Fruit fly (Drosophila melanogaster) whole organism, embryonic: ENCODE measurements around the gene CG42685.

ENCODE experiments used
- Aef1 ChIP-seq: fragments of 200-800 bp; sonication (Bioruptor generic); IDR thresholded peaks from 3 replicates; pipeline ENCODE4 v1.3.6; 2022; ENCODE audit warnings: missing biosample characterization, missing genetic modification characterization
- Bdp1 ChIP-seq: fragments of 200-800 bp; sonication (Bioruptor generic); optimal IDR thresholded peaks from 3 replicates; lab custom pipeline; 2016; ENCODE audit warnings: missing biosample characterization, missing genetic modification characterization
- C15 ChIP-seq: fragments of 200-800 bp; sonication (Bioruptor generic); IDR thresholded peaks from 3 replicates; pipeline ENCODE4 v1.3.6; 2022; ENCODE audit warnings: missing biosample characterization, missing genetic modification characterization
- CG10267 ChIP-seq: fragments of 200-800 bp; sonication (Bioruptor generic); optimal IDR thresholded peaks from 2 replicates; lab custom pipeline; 2018; ENCODE audit warnings: missing biosample characterization, mild to moderate bottlenecking, missing genetic modification characterization, moderate library complexity
- CG10565 ChIP-seq: fragments of 200-800 bp; sonication (Bioruptor generic); optimal IDR thresholded peaks from 3 replicates; lab custom pipeline; 2016; ENCODE audit warnings: missing biosample characterization, mild to moderate bottlenecking, missing genetic modification characterization
- CG11504 ChIP-seq: fragments of 200-800 bp; sonication (Bioruptor generic); optimal IDR thresholded peaks from 3 replicates; lab custom pipeline; 2019; ENCODE audit warnings: missing biosample characterization, mild to moderate bottlenecking, missing genetic modification characterization, moderate library complexity
- CG12299 ChIP-seq: fragments of 200-800 bp; sonication (Bioruptor generic); optimal IDR thresholded peaks from 2 replicates; lab custom pipeline; 2018; ENCODE audit warnings: missing biosample characterization, mild to moderate bottlenecking, missing genetic modification characterization
- CG14050 ChIP-seq: fragments of 200-800 bp; sonication (Bioruptor generic); IDR thresholded peaks from 3 replicates; pipeline ENCODE4 v1.3.6; 2022; ENCODE audit warnings: missing biosample characterization, missing genetic modification characterization
- CG15073 ChIP-seq: fragments of 200-800 bp; sonication (Bioruptor generic); optimal IDR thresholded peaks from 2 replicates; lab custom pipeline; 2016; ENCODE audit warnings: missing biosample characterization, missing genetic modification characterization
- CG1602 ChIP-seq: fragments of 200-800 bp; sonication (Bioruptor generic); optimal IDR thresholded peaks from 3 replicates; lab custom pipeline; 2016; ENCODE audit warnings: missing biosample characterization, missing genetic modification characterization
- CG17361 ChIP-seq: fragments of 200-800 bp; sonication (Bioruptor generic); IDR thresholded peaks from 3 replicates; pipeline ENCODE4 v1.3.6; 2022; ENCODE audit warnings: missing biosample characterization, missing genetic modification characterization
- CG2199 ChIP-seq: fragments of 200-800 bp; sonication (Bioruptor generic); IDR thresholded peaks from 3 replicates; pipeline ENCODE4 v1.3.6; 2022; ENCODE audit warnings: missing biosample characterization, missing genetic modification characterization
- CG30020 ChIP-seq: fragments of 200-800 bp; optimal IDR thresholded peaks from 2 replicates; lab custom pipeline; 2019; ENCODE audit warnings: missing biosample characterization, mild to moderate bottlenecking, missing genetic modification characterization, moderate library complexity
- CG30431 ChIP-seq: fragments of 200-800 bp; sonication (Bioruptor generic); optimal IDR thresholded peaks from 2 replicates; lab custom pipeline; 2017; ENCODE audit warnings: missing biosample characterization, missing genetic modification characterization
- CG31224 ChIP-seq: fragments of 200-800 bp; sonication (Bioruptor generic); IDR thresholded peaks from 2 replicates; pipeline ENCODE4 v1.3.6; 2022; ENCODE audit warnings: missing biosample characterization, missing genetic modification characterization
- CG3407 ChIP-seq: fragments of 200-800 bp; sonication (Bioruptor generic); optimal IDR thresholded peaks from 2 replicates; lab custom pipeline; 2018; ENCODE audit warnings: missing biosample characterization, mild to moderate bottlenecking, missing genetic modification characterization
- CG4360 ChIP-seq: fragments of 200-800 bp; sonication (Bioruptor generic); IDR thresholded peaks from 2 replicates; pipeline ENCODE4 v1.3.6; 2022; ENCODE audit warnings: missing biosample characterization, missing genetic modification characterization
- CG7963 ChIP-seq: fragments of 200-800 bp; sonication (Bioruptor generic); IDR thresholded peaks from 3 replicates; pipeline ENCODE4 v1.3.6; 2022; ENCODE audit warnings: missing biosample characterization, missing genetic modification characterization; ENCODE audit not compliant: partially characterized antibody
- D19A ChIP-seq: fragments of 200-800 bp; optimal IDR thresholded peaks from 3 replicates; lab custom pipeline; 2019; ENCODE audit warnings: missing biosample characterization, mild to moderate bottlenecking, missing genetic modification characterization, moderate library complexity
- Dfd ChIP-seq, 2 experiments: fragments of >200 bp; optimal IDR thresholded peaks; 2 replicates each; lab custom pipeline; 2017; ENCODE audit warnings: missing biosample characterization in 2 of 2, missing genetic modification characterization in 2 of 2
- Doc3 ChIP-seq: fragments of 200-800 bp; sonication (Bioruptor generic); IDR thresholded peaks from 3 replicates; pipeline ENCODE4 v1.3.6; 2022; ENCODE audit warnings: missing biosample characterization, missing genetic modification characterization; ENCODE audit not compliant: partially characterized antibody
- Gug ChIP-seq: fragments of 200-800 bp; sonication (Bioruptor generic); IDR thresholded peaks from 4 replicates; pipeline ENCODE4 v1.3.6; 2022; ENCODE audit warnings: missing biosample characterization, missing genetic modification characterization
- Hmr ChIP-seq: fragments of 200-800 bp; sonication (Bioruptor generic); optimal IDR thresholded peaks from 3 replicates; lab custom pipeline; 2017; ENCODE audit warnings: mild to moderate bottlenecking, missing biosample characterization, missing genetic modification reagents, missing genetic modification characterization
- Lhr ChIP-seq: fragments of 200-800 bp; sonication (Bioruptor generic); optimal IDR thresholded peaks from 3 replicates; lab custom pipeline; 2017; ENCODE audit warnings: mild to moderate bottlenecking, missing biosample characterization, missing genetic modification reagents, missing genetic modification characterization
- MBD-R2 ChIP-seq: fragments of 200-800 bp; sonication (Bioruptor generic); IDR thresholded peaks from 2 replicates; pipeline ENCODE4 v1.3.6; 2022; ENCODE audit warnings: missing biosample characterization, missing genetic modification characterization
- Oli ChIP-seq: fragments of 200-800 bp; sonication (Bioruptor generic); optimal IDR thresholded peaks from 2 replicates; lab custom pipeline; 2018; ENCODE audit warnings: missing biosample characterization, mild to moderate bottlenecking, missing genetic modification characterization, moderate library complexity
- Spps ChIP-seq: fragments of 200-800 bp; sonication (Bioruptor generic); optimal IDR thresholded peaks from 2 replicates; lab custom pipeline; 2018; ENCODE audit warnings: missing biosample characterization, mild to moderate bottlenecking, missing genetic modification characterization
- Sry-δ ChIP-seq: fragments of 200-800 bp; sonication (Bioruptor generic); optimal IDR thresholded peaks from 2 replicates; lab custom pipeline; 2016; ENCODE audit warnings: missing biosample characterization, missing genetic modification characterization
- Stat92E ChIP-seq, 3 experiments: fragments of >200 bp in 2 of 3; fragments of 200-800 bp in 1 of 3; sonication (Bioruptor generic) in 1 of 3; optimal IDR thresholded peaks; 2 replicates each; lab custom pipeline; 2017 to 2019; ENCODE audit warnings: missing biosample characterization in 3 of 3, missing genetic modification characterization in 3 of 3, mild to moderate bottlenecking in 1 of 3, moderate library complexity in 1 of 3
- Trl ChIP-seq, 3 experiments: fragments of >200 bp in 2 of 3; fragments of 200-800 bp in 1 of 3; sonication (Bioruptor generic) in 1 of 3; optimal IDR thresholded peaks; 2 replicates in 1 of 3; 3 replicates in 2 of 3; lab custom pipeline; 2016 to 2017; ENCODE audit warnings: missing biosample characterization in 1 of 3, missing genetic modification characterization in 1 of 3
- chn ChIP-seq: fragments of 200-800 bp; sonication (Bioruptor generic); optimal IDR thresholded peaks from 2 replicates; lab custom pipeline; 2016; ENCODE audit warnings: missing biosample characterization, missing genetic modification characterization
- croc ChIP-seq: fragments of 200-800 bp; sonication (Bioruptor generic); conservative IDR thresholded peaks from 3 replicates; pipeline ENCODE4 v1.3.6; 2022; ENCODE audit warnings: missing biosample characterization, missing genetic modification characterization
- dimm ChIP-seq: fragments of 200-800 bp; sonication (Bioruptor generic); IDR thresholded peaks from 2 replicates; pipeline ENCODE4 v1.3.6; 2022; ENCODE audit warnings: missing biosample characterization, missing genetic modification characterization
- gem ChIP-seq: fragments of 200-800 bp; sonication (Bioruptor generic); optimal IDR thresholded peaks from 2 replicates; lab custom pipeline; 2019; ENCODE audit warnings: missing biosample characterization, mild to moderate bottlenecking, missing genetic modification characterization, moderate library complexity
- h ChIP-seq: fragments of >200 bp; optimal IDR thresholded peaks from 2 replicates; lab custom pipeline; 2017
- klu ChIP-seq: fragments of 200-800 bp; sonication (Bioruptor generic); IDR thresholded peaks from 2 replicates; pipeline ENCODE4 v1.3.6; 2022; ENCODE audit warnings: missing biosample characterization, missing genetic modification characterization
- nmo ChIP-seq: fragments of 200-800 bp; sonication (Bioruptor generic); optimal IDR thresholded peaks from 2 replicates; lab custom pipeline; 2018; ENCODE audit warnings: missing biosample characterization, mild to moderate bottlenecking, missing genetic modification characterization, moderate library complexity
- prd ChIP-seq, 3 experiments: fragments of >200 bp in 2 of 3; fragments of 200-800 bp in 1 of 3; sonication (Bioruptor generic) in 1 of 3; optimal IDR thresholded peaks in 2 of 3; IDR thresholded peaks in 1 of 3; 2 replicates in 2 of 3; 3 replicates in 1 of 3; pipeline versions ENCODE4 v1.3.6 to Lab custom; 2017 to 2022; ENCODE audit warnings: missing biosample characterization in 1 of 3, missing genetic modification characterization in 1 of 3
- psq ChIP-seq: fragments of 200-800 bp; sonication (Bioruptor generic); optimal IDR thresholded peaks from 2 replicates; lab custom pipeline; 2017; ENCODE audit warnings: missing biosample characterization, missing genetic modification characterization
- row ChIP-seq: fragments of 200-800 bp; sonication (Bioruptor generic); IDR thresholded peaks from 3 replicates; pipeline ENCODE4 v1.3.6; 2022; ENCODE audit warnings: missing biosample characterization, missing genetic modification characterization
- sc ChIP-seq, 3 experiments: fragments of >200 bp in 2 of 3; fragments of 200-800 bp in 1 of 3; sonication (Bioruptor generic) in 1 of 3; optimal IDR thresholded peaks; 2 replicates in 2 of 3; 3 replicates in 1 of 3; lab custom pipeline; 2017; ENCODE audit warnings: mild to moderate bottlenecking in 1 of 3, missing biosample characterization in 1 of 3, missing genetic modification characterization in 1 of 3, missing genetic modification reagents in 1 of 3
- scrt ChIP-seq: fragments of 200-800 bp; sonication (Bioruptor generic); optimal IDR thresholded peaks from 2 replicates; lab custom pipeline; 2018; ENCODE audit warnings: missing biosample characterization, mild to moderate bottlenecking, missing genetic modification characterization, moderate library complexity
- sd ChIP-seq: fragments of 200-800 bp; sonication (Bioruptor generic); optimal IDR thresholded peaks from 3 replicates; lab custom pipeline; 2018; ENCODE audit warnings: missing biosample characterization, mild to moderate bottlenecking, missing genetic modification characterization, moderate library complexity
- tin ChIP-seq: fragments of 200-800 bp; sonication (Bioruptor generic); optimal IDR thresholded peaks from 3 replicates; lab custom pipeline; 2016; ENCODE audit warnings: missing biosample characterization, missing genetic modification characterization
- unpg ChIP-seq: fragments of 200-800 bp; sonication (Bioruptor generic); optimal IDR thresholded peaks from 3 replicates; lab custom pipeline; 2018; ENCODE audit warnings: missing biosample characterization, mild to moderate bottlenecking, missing genetic modification characterization, moderate library complexity

The CG42685 gene

dm6 chr2L:14690791-14691190 lies 39.2 kb downstream of the CG42685 start (continued):
- TF ChIP-seq gem (tag; lab: Kevin White, UChicago) (peak; percentile 43), Bdp1 (GFP tag; lab: Kevin White, UChicago) (no peak), Trl (optimal IDR thresholded peaks at IDR 0.05; lab: Kevin White, UChicago) (no peak), Trl (GFP tag; optimal IDR thresholded peaks at IDR 0.05; lab: Kevin White, UChicago) (no peak), Hmr (GFP tag; lab: Kevin White, UChicago) (no peak), Stat92E (GFP tag; optimal IDR thresholded peaks at IDR 0.05; lab: Kevin White, UChicago) (no peak), sc (optimal IDR thresholded peaks at IDR 0.05; lab: Kevin White, UChicago) (no peak), sc (GFP tag; optimal IDR thresholded peaks at IDR 0.05; lab: Kevin White, UChicago) (peak; percentile 26), Sry-δ (GFP tag; lab: Kevin White, UChicago) (no peak), CG7963 (GFP tag; lab: Robert Waterston, UW) (no peak), Lhr (GFP tag; lab: Kevin White, UChicago) (no peak), prd (optimal IDR thresholded peaks at IDR 0.05; lab: Kevin White, UChicago) (no peak), prd (GFP tag; IDR thresholded peaks at IDR 0.05; lab: Robert Waterston, UW) (0 out of 3 replicates have a peak, but pooled peaks have one; percentile 30), CG15073 (GFP tag; lab: Kevin White, UChicago) (no peak), CG17361 (0 out of 3 replicates have a peak, but pooled peaks have one; percentile 25), sd (tag; lab: Kevin White, UChicago) (no peak), CG10267 (tag; lab: Kevin White, UChicago) (peak; percentile 59), nmo (GFP tag; lab: Kevin White, UChicago) (peak; percentile 63), Doc3 (GFP tag; lab: Robert Waterston, UW) (no peak), CG30431 (no peak), CG1602 (no peak), MBD-R2 (GFP tag; lab: Robert Waterston, UW) (no peak), Oli (tag; lab: Kevin White, UChicago) (peak; percentile 7), Aef1 (no peak; the same call in 2 of the 3 replicates), CG14050 (GFP tag; lab: Robert Waterston, UW) (no peak), CG10565 (GFP tag; lab: Kevin White, UChicago) (no peak), tin (GFP tag; lab: Kevin White, UChicago) (peak; percentile 43), CG30020 (tag; lab: Kevin White, UChicago) (no peak), Dfd (GFP tag; optimal IDR thresholded peaks at IDR 0.05; lab: Kevin White, UChicago) (no peak), Gug (no peak), dimm (no peak), CG12299 (tag; lab: Kevin White, UChicago) (no peak), psq (GFP tag; lab: Kevin White, UChicago) (no peak), row (GFP tag; lab: Robert Waterston, UW) (peak; percentile 50; the same call in 1 of the 3 replicates), CG4360 (no peak; the same call in 1 of the 2 replicates), croc (0 out of 3 replicates have a peak, but pooled peaks have one; percentile 29), Spps (tag; lab: Kevin White, UChicago) (peak; percentile 15), CG3407 (GFP tag; lab: Kevin White, UChicago) (peak; percentile 5), C15 (GFP tag; lab: Robert Waterston, UW) (no peak)

DNA sequence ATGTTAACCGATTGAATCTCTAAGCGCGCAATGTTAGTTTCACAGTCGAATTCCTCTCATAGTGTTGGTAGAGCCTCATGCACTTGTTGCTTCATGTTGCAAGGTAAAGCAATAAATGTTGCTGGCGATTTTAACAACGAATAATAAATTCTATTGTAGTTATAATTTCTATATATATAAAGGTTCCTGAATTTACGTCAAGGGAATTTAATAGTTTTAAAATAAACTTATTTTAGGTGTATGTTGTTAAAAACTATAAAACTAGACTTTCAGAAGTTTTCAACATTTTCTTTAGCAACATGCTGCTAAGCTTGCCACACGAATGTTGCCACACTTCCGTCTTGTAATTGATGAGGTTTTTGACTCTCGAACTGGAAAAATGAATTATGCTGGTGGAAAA lies 39.7 kb downstream of the CG42685 start:
- TF ChIP-seq h (lab: Kevin White, UChicago): no peak
- TF ChIP-seq scrt (GFP tag; lab: Kevin White, UChicago): peak; percentile 83
- TF ChIP-seq chn: no peak
- peak; percentile 29 for TF ChIP-seq D19A
- no peak for TF ChIP-seq CG3407 (GFP tag; lab: Kevin White, UChicago)
- no peak for TF ChIP-seq CG31224 (GFP tag; lab: Robert Waterston, UW)
- 0 out of 3 replicates have a peak, but pooled peaks have one; percentile 77 for TF ChIP-seq CG2199 (GFP tag; lab: Robert Waterston, UW)
- TF ChIP-seq unpg (GFP tag; lab: Kevin White, UChicago): no peak
- peak; percentile 99 for TF ChIP-seq CG11504 (tag; lab: Kevin White, UChicago)
- no peak for TF ChIP-seq klu (GFP tag; lab: Robert Waterston, UW)
